Worm (Caenorhabditis elegans) whole organism, L3 larva: ENCODE measurements around the gene T04C12.9.

Source experiments
- ZK546.5 ChIP-seq: sonication (generic microtip); optimal IDR thresholded peaks from 2 replicates; lab custom pipeline; 2017; ENCODE audit warnings: missing biosample characterization, missing genetic modification characterization
- ama-1 ChIP-seq: fragments of 150-350 bp; optimal IDR thresholded peaks from 2 replicates; lab custom pipeline; 2018
- ceh-82 ChIP-seq: fragments of 150-350 bp; optimal IDR thresholded peaks from 2 replicates; lab custom pipeline; 2014; ENCODE audit warnings: missing biosample characterization, missing genetic modification characterization
- elt-1 ChIP-seq: fragments of 150-350 bp; optimal IDR thresholded peaks from 2 replicates; lab custom pipeline; 2014; ENCODE audit warnings: missing biosample characterization, missing genetic modification characterization
- elt-3 ChIP-seq, 3 experiments: fragments of 150-350 bp in 1 of 3; sonication (generic microtip) in 2 of 3; optimal IDR thresholded peaks; 2 replicates in 2 of 3; 4 replicates in 1 of 3; lab custom pipeline; 2014 to 2017; ENCODE audit warnings: missing biosample characterization in 3 of 3, missing genetic modification characterization in 3 of 3
- jun-1 ChIP-seq: fragments of 150-350 bp; optimal IDR thresholded peaks from 2 replicates; lab custom pipeline; 2014; ENCODE audit warnings: missing biosample characterization, missing genetic modification reagents, missing genetic modification characterization
- lin-15B ChIP-seq: fragments of 150-350 bp; optimal IDR thresholded peaks from 2 replicates; lab custom pipeline; 2014; ENCODE audit warnings: missing biosample characterization, missing genetic modification characterization
- lin-39 ChIP-seq: fragments of 150-350 bp; optimal IDR thresholded peaks from 2 replicates; lab custom pipeline; 2018; ENCODE audit warnings: missing biosample characterization, missing genetic modification reagents, missing genetic modification characterization
- mdl-1 ChIP-seq: fragments of 150-350 bp; optimal IDR thresholded peaks from 2 replicates; lab custom pipeline; 2014; ENCODE audit warnings: missing biosample characterization, missing genetic modification characterization
- nhr-25 ChIP-seq: sonication (generic microtip); optimal IDR thresholded peaks from 2 replicates; lab custom pipeline; 2017; ENCODE audit warnings: missing biosample characterization, missing genetic modification characterization
- pha-4 ChIP-seq: fragments of 150-350 bp; optimal IDR thresholded peaks from 2 replicates; lab custom pipeline; 2014; ENCODE audit warnings: missing biosample characterization, missing genetic modification reagents, missing genetic modification characterization
- sea-2 ChIP-seq: fragments of 150-350 bp; sonication (generic microtip); optimal IDR thresholded peaks from 4 replicates; lab custom pipeline; 2014; ENCODE audit warnings: missing biosample characterization, missing genetic modification reagents, missing genetic modification characterization
- snpc-4 ChIP-seq: fragments of 150-350 bp; optimal IDR thresholded peaks from 2 replicates; lab custom pipeline; 2014; ENCODE audit warnings: missing biosample characterization, missing genetic modification characterization
- tbx-2 ChIP-seq: sonication (generic microtip); optimal IDR thresholded peaks from 2 replicates; lab custom pipeline; 2016; ENCODE audit warnings: mild to moderate bottlenecking, missing genetic modification characterization, missing compliant biosample characterization

DNA sequence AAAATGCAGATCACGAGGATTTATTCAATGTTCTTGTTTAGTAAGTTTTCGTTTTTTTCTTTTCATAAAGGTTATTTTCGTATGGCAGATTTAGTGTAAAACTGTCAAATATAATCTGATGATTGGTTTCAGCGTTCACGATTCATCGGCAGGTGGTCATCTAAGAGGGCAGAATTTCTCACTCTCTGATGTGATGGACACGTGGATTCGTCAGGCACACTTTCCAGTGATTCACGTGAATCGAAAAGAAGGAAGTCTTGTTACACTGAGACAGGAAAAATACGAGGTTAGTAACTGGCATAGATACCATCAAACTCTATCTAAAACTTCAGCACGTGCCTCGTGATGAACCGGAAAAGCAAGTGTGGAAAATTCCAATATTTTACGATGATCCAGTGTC is 31.7 kb upstream of the T04C12.9 start:
- TF ChIP-seq ama-1 (lab: Kevin White, UChicago), result no peak
- no peak for TF ChIP-seq ZK546.5 (tag; lab: Kevin White, UChicago)
- TF ChIP-seq jun-1 (tag; lab: Kevin White, UChicago), result peak; percentile 25
- TF ChIP-seq mdl-1 (tag; lab: Kevin White, UChicago), result no peak
- TF ChIP-seq lin-15B (tag; lab: Kevin White, UChicago), result no peak
- no peak for TF ChIP-seq lin-39 (tag; lab: Kevin White, UChicago)
- no peak for TF ChIP-seq ceh-82 (tag; lab: Kevin White, UChicago)
- no peak for TF ChIP-seq pha-4 (tag; lab: Kevin White, UChicago)
- TF ChIP-seq elt-1, result peak; percentile 35
- TF ChIP-seq tbx-2 (tag; lab: Kevin White, UChicago), result no peak
- no peak for TF ChIP-seq elt-3 (tag; optimal IDR thresholded peaks at IDR 0.05; lab: Kevin White, UChicago)
- no peak for TF ChIP-seq sea-2 (GFP tag; lab: Kevin White, UChicago)
- TF ChIP-seq snpc-4 (tag; lab: Kevin White, UChicago), result no peak
- TF ChIP-seq nhr-25 (tag; lab: Kevin White, UChicago), result no peak
